Worm (Caenorhabditis elegans) whole organism, young adult: Measurements from ENCODE around the gene athp-1.

Experiments used
- F10E7.11 ChIP-seq: sonication (generic microtip); optimal IDR thresholded peaks from 2 replicates; lab custom pipeline; 2017; ENCODE audit warnings: mild to moderate bottlenecking, missing genetic modification characterization, moderate library complexity, missing compliant biosample characterization
- F49E8.2 ChIP-seq: sonication (generic microtip); optimal IDR thresholded peaks from 3 replicates; lab custom pipeline; 2017; ENCODE audit warnings: missing genetic modification characterization, mild to moderate bottlenecking, missing compliant biosample characterization, antibody characterized with exemption, moderate library complexity; ENCODE audit not compliant: insufficient read depth
- F52B5.7 ChIP-seq: sonication (generic microtip); optimal IDR thresholded peaks from 2 replicates; lab custom pipeline; 2016; ENCODE audit warnings: mild to moderate bottlenecking, missing genetic modification characterization, missing compliant biosample characterization
- F57A8.1 ChIP-seq: fragments of 200-800 bp; sonication (Bioruptor generic); optimal IDR thresholded peaks from 2 replicates; lab custom pipeline; 2018; ENCODE audit warnings: mild to moderate bottlenecking, missing genetic modification characterization, moderate library complexity, missing compliant biosample characterization
- Y67H2A.10 ChIP-seq: fragments of 200-800 bp; sonication (Bioruptor generic); conservative IDR thresholded peaks from 2 replicates; pipeline ENCODE4 v1.3.6; 2022; ENCODE audit warnings: missing genetic modification reagents, missing genetic modification characterization, missing compliant biosample characterization
- akir-1 ChIP-seq: fragments of 200-800 bp; sonication (Bioruptor generic); optimal IDR thresholded peaks from 2 replicates; lab custom pipeline; 2018; ENCODE audit warnings: mild to moderate bottlenecking, missing genetic modification characterization, moderate library complexity, missing compliant biosample characterization
- aptf-2 ChIP-seq: fragments of 200-800 bp; sonication (Bioruptor generic); conservative IDR thresholded peaks from 2 replicates; pipeline ENCODE4 v1.3.6; 2022; ENCODE audit warnings: missing genetic modification reagents, missing genetic modification characterization, missing compliant biosample characterization
- attf-3 ChIP-seq: fragments of 200-800 bp; sonication (Bioruptor generic); conservative IDR thresholded peaks from 2 replicates; pipeline ENCODE4 v1.3.6; 2022; ENCODE audit warnings: missing genetic modification reagents, missing genetic modification characterization, missing compliant biosample characterization
- bed-2 ChIP-seq: fragments of 200-800 bp; sonication (Bioruptor generic); IDR thresholded peaks from 2 replicates; pipeline ENCODE4 v1.3.6; 2022; ENCODE audit warnings: missing genetic modification reagents, missing genetic modification characterization, missing compliant biosample characterization
- ccch-3 ChIP-seq: fragments of 200-800 bp; sonication (Bioruptor generic); optimal IDR thresholded peaks from 2 replicates; lab custom pipeline; 2018; ENCODE audit warnings: mild to moderate bottlenecking, missing genetic modification characterization, missing compliant biosample characterization
- cebp-2 ChIP-seq: fragments of 200-800 bp; sonication (Bioruptor generic); IDR thresholded peaks from 2 replicates; pipeline ENCODE4 v1.3.6; 2022; ENCODE audit warnings: missing genetic modification characterization, missing compliant biosample characterization
- ceh-100 ChIP-seq: fragments of 200-800 bp; sonication (Bioruptor generic); IDR thresholded peaks from 2 replicates; pipeline ENCODE4 v1.3.6; 2022; ENCODE audit warnings: missing genetic modification reagents, missing genetic modification characterization, missing compliant biosample characterization
- ceh-27 ChIP-seq: fragments of 200-800 bp; sonication (Bioruptor generic); optimal IDR thresholded peaks from 2 replicates; lab custom pipeline; 2018; ENCODE audit warnings: mild to moderate bottlenecking, missing genetic modification characterization, moderate library complexity, missing compliant biosample characterization
- ceh-91 ChIP-seq: fragments of 200-800 bp; sonication (Bioruptor generic); IDR thresholded peaks from 2 replicates; pipeline ENCODE4 v1.3.6; 2022; ENCODE audit warnings: missing genetic modification reagents, missing genetic modification characterization, missing compliant biosample characterization
- dpff-1 ChIP-seq: sonication (generic microtip); optimal IDR thresholded peaks from 2 replicates; lab custom pipeline; 2017; ENCODE audit warnings: mild to moderate bottlenecking, missing genetic modification characterization, missing compliant biosample characterization
- dpl-1 ChIP-seq: fragments of 150-350 bp; optimal IDR thresholded peaks from 2 replicates; lab custom pipeline; 2014; ENCODE audit warnings: missing biosample characterization, missing genetic modification reagents, missing genetic modification characterization
- efl-1 ChIP-seq: fragments of 150-350 bp; optimal IDR thresholded peaks from 2 replicates; lab custom pipeline; 2014; ENCODE audit warnings: missing biosample characterization, missing genetic modification reagents, missing genetic modification characterization
- ets-4 ChIP-seq: fragments of 200-800 bp; sonication (Bioruptor generic); optimal IDR thresholded peaks from 2 replicates; lab custom pipeline; 2018; ENCODE audit warnings: mild to moderate bottlenecking, missing genetic modification characterization, missing compliant biosample characterization
- hrde-1 ChIP-seq: sonication (generic microtip); optimal IDR thresholded peaks from 2 replicates; lab custom pipeline; 2016; ENCODE audit warnings: missing genetic modification characterization, mild to moderate bottlenecking, missing compliant biosample characterization, moderate library complexity, missing genotype, missing genetic modification reagents, borderline replicate concordance
- lag-1 ChIP-seq: fragments of 200-800 bp; sonication (Bioruptor generic); IDR thresholded peaks from 2 replicates; pipeline ENCODE4 v1.3.6; 2022; ENCODE audit warnings: missing genetic modification reagents, missing genetic modification characterization, missing compliant biosample characterization
- lin-26 ChIP-seq: fragments of 200-800 bp; sonication (Bioruptor generic); IDR thresholded peaks from 2 replicates; pipeline ENCODE4 v1.3.6; 2022; ENCODE audit warnings: missing genetic modification reagents, missing genetic modification characterization, missing compliant biosample characterization
- lin-35 ChIP-seq, 3 experiments: fragments of 150-350 bp in 2 of 3; sonication (generic microtip) in 1 of 3; optimal IDR thresholded peaks; 2 replicates each; lab custom pipeline; 2014 to 2018; ENCODE audit warnings: missing biosample characterization in 3 of 3, missing genetic modification characterization in 3 of 3, missing genetic modification reagents in 3 of 3
- lsl-1 ChIP-seq: fragments of 200-800 bp; sonication (Bioruptor generic); optimal IDR thresholded peaks from 2 replicates; lab custom pipeline; 2018; ENCODE audit warnings: mild to moderate bottlenecking, missing genetic modification characterization, moderate library complexity, missing compliant biosample characterization
- madf-10 ChIP-seq: sonication (generic microtip); optimal IDR thresholded peaks from 2 replicates; lab custom pipeline; 2016; ENCODE audit warnings: mild to moderate bottlenecking, missing genetic modification characterization, missing compliant biosample characterization
- madf-6 ChIP-seq: fragments of 200-800 bp; sonication (Bioruptor generic); IDR thresholded peaks from 2 replicates; pipeline ENCODE4 v1.3.6; 2022; ENCODE audit warnings: missing genetic modification reagents, missing genetic modification characterization, missing compliant biosample characterization
- mcd-1 ChIP-seq: fragments of 200-800 bp; sonication (Bioruptor generic); IDR thresholded peaks from 2 replicates; pipeline ENCODE4 v1.3.6; 2022; ENCODE audit warnings: missing genetic modification reagents, missing genetic modification characterization, missing compliant biosample characterization
- mel-28 ChIP-seq: sonication (generic microtip); optimal IDR thresholded peaks from 2 replicates; lab custom pipeline; 2016; ENCODE audit warnings: borderline replicate concordance, mild to moderate bottlenecking, missing genetic modification characterization, missing compliant biosample characterization
- mxl-1 ChIP-seq: sonication (generic microtip); optimal IDR thresholded peaks from 2 replicates; lab custom pipeline; 2016; ENCODE audit warnings: missing genetic modification characterization, missing compliant biosample characterization
- nhr-120 ChIP-seq: fragments of 200-800 bp; sonication (Bioruptor generic); IDR thresholded peaks from 2 replicates; pipeline ENCODE4 v1.3.6; 2022; ENCODE audit warnings: missing genetic modification characterization, missing compliant biosample characterization
- nhr-90 ChIP-seq: sonication (generic microtip); optimal IDR thresholded peaks from 2 replicates; lab custom pipeline; 2016; ENCODE audit warnings: missing genotype, mild to moderate bottlenecking, missing genetic modification characterization, missing compliant biosample characterization
- pbrm-1 ChIP-seq: fragments of 200-800 bp; sonication (Bioruptor generic); IDR thresholded peaks from 2 replicates; pipeline ENCODE4 v1.3.6; 2022; ENCODE audit warnings: missing genetic modification reagents, missing genetic modification characterization, missing compliant biosample characterization
- sdz-38 ChIP-seq: sonication (generic microtip); optimal IDR thresholded peaks from 2 replicates; lab custom pipeline; 2016; ENCODE audit warnings: missing genotype, missing genetic modification characterization, missing compliant biosample characterization
- snpc-1.1 ChIP-seq: sonication (generic microtip); optimal IDR thresholded peaks from 2 replicates; lab custom pipeline; 2017; ENCODE audit warnings: missing genetic modification characterization, mild to moderate bottlenecking, missing compliant biosample characterization, antibody characterized with exemption, moderate library complexity, missing genotype, missing genetic modification reagents; ENCODE audit not compliant: insufficient read depth
- snpc-1.3 ChIP-seq: sonication (generic microtip); optimal IDR thresholded peaks from 2 replicates; lab custom pipeline; 2017; ENCODE audit warnings: missing genetic modification characterization, mild to moderate bottlenecking, missing compliant biosample characterization, antibody characterized with exemption, moderate library complexity, missing genotype, missing genetic modification reagents; ENCODE audit not compliant: insufficient read depth
- tbp1 ChIP-seq: fragments of 200-800 bp; sonication (Bioruptor generic); optimal IDR thresholded peaks from 2 replicates; lab custom pipeline; 2018; ENCODE audit warnings: mild to moderate bottlenecking, missing genetic modification characterization, missing compliant biosample characterization
- unc-130 ChIP-seq: sonication (generic microtip); optimal IDR thresholded peaks from 2 replicates; lab custom pipeline; 2016; ENCODE audit warnings: missing genetic modification reagents, missing genetic modification characterization, missing compliant biosample characterization
- unc-62 ChIP-seq: fragments of 150-350 bp; optimal IDR thresholded peaks from 2 replicates; lab custom pipeline; 2014; ENCODE audit warnings: missing biosample characterization, missing genetic modification reagents, missing genetic modification characterization
- ztf-6 ChIP-seq: fragments of 200-800 bp; sonication (Bioruptor generic); IDR thresholded peaks from 2 replicates; pipeline ENCODE4 v1.3.6; 2022; ENCODE audit warnings: missing genetic modification reagents, missing genetic modification characterization, missing compliant biosample characterization

athp-1 gene

ce11 chrIII:10906325-10906724 is 24.8 kb downstream of the athp-1 start:
- TF ChIP-seq nhr-120 = no peak
- TF ChIP-seq lin-26 (GFP tag; lab: Robert Waterston, UW) = no peak
- TF ChIP-seq dpl-1 = peak; percentile 66
- no peak for TF ChIP-seq ccch-3 (GFP tag; lab: Kevin White, UChicago)
- TF ChIP-seq efl-1 (GFP tag; lab: Kevin White, UChicago) = peak; percentile 10

ce11 chrIII:10907678-10908217 is 26.2 kb downstream of the athp-1 start:
- TF ChIP-seq pbrm-1 (GFP tag; lab: Robert Waterston, UW) (no peak), lin-35 (GFP tag; optimal IDR thresholded peaks at IDR 0.05; lab: Kevin White, UChicago) (peak in 1 of 3 experiments; percentile 70), efl-1 (GFP tag; lab: Kevin White, UChicago) (peak; percentile 62), snpc-1.1 (tag; lab: Kevin White, UChicago) (no peak), dpl-1 (peak; percentile 94), mcd-1 (GFP tag; lab: Robert Waterston, UW) (no peak), tbp1 (GFP tag; lab: Kevin White, UChicago) (no peak), F52B5.7 (tag; lab: Kevin White, UChicago) (no peak)

ce11 chrIII:10908543-10908942 is 27.0 kb downstream of the athp-1 start:
- no peak for TF ChIP-seq ets-4 (GFP tag; lab: Kevin White, UChicago)
- peak in 1 of 3 experiments; percentile 11 for TF ChIP-seq lin-35 (GFP tag; optimal IDR thresholded peaks at IDR 0.05; lab: Kevin White, UChicago)
- peak; percentile 82 for TF ChIP-seq dpl-1
- no peak for TF ChIP-seq lsl-1 (GFP tag; lab: Kevin White, UChicago)
- TF ChIP-seq F10E7.11 (tag; lab: Kevin White, UChicago) = no peak
- TF ChIP-seq mel-28 (tag; lab: Kevin White, UChicago) = no peak

- TF ChIP-seq madf-6 (no peak), dpl-1 (peak; percentile 35)
Observed at ce11 chrIII:10909166-10909565, 27.6 kb downstream of the athp-1 start.

ce11 chrIII:10911160-10911559 is 29.6 kb downstream of the athp-1 start, which contains the start of gene cut-6:
Gene cut-6, plus strand, starts transcription at chrIII:10911460.
- no peak for TF ChIP-seq dpff-1 (tag; lab: Kevin White, UChicago)
- no peak for TF ChIP-seq madf-10 (tag; lab: Kevin White, UChicago)
- no peak for TF ChIP-seq F49E8.2 (tag; lab: Kevin White, UChicago)
- no peak for TF ChIP-seq lsl-1 (GFP tag; lab: Kevin White, UChicago)
- no peak for TF ChIP-seq pbrm-1 (GFP tag; lab: Robert Waterston, UW)
- TF ChIP-seq mxl-1 (tag; lab: Kevin White, UChicago) = no peak
- no peak for TF ChIP-seq ceh-27 (GFP tag; lab: Kevin White, UChicago)
- no peak for TF ChIP-seq ceh-91 (GFP tag; lab: Robert Waterston, UW)
- no peak for TF ChIP-seq aptf-2 (GFP tag; lab: Robert Waterston, UW)
- no peak for TF ChIP-seq Y67H2A.10
- TF ChIP-seq F52B5.7 (tag; lab: Kevin White, UChicago) = no peak
- TF ChIP-seq F57A8.1 = no peak
- TF ChIP-seq, all 124 proteins: peak for 0

ce11 chrIII:10914971-10915370 is 33.4 kb downstream of the athp-1 start:
- TF ChIP-seq lag-1 (GFP tag; lab: Robert Waterston, UW) (no peak), hrde-1 (tag; lab: Kevin White, UChicago) (no peak), sdz-38 (no peak), akir-1 (GFP tag; lab: Kevin White, UChicago) (no peak), attf-3 (GFP tag; lab: Robert Waterston, UW) (no peak), ceh-100 (GFP tag; lab: Robert Waterston, UW) (no peak), unc-62 (GFP tag; lab: Kevin White, UChicago) (no peak), bed-2 (GFP tag; lab: Robert Waterston, UW) (no peak), unc-130 (GFP tag; lab: Kevin White, UChicago) (no peak), cebp-2 (GFP tag; lab: Robert Waterston, UW) (no peak), Y67H2A.10 (no peak), snpc-1.3 (tag; lab: Kevin White, UChicago) (no peak), ztf-6 (GFP tag; lab: Robert Waterston, UW) (no peak), nhr-90 (tag; lab: Kevin White, UChicago) (no peak)
